Fruit fly (Drosophila melanogaster): ENCODE results near the gene CG3123.

CG3123 gene

dm6 chr2L:2825406-2825805, at the start of gene CG3123:
CG3123 (minus strand) TSS chr2L:2825506.
- no peak for TF ChIP-seq CTCF (optimal IDR thresholded peaks at IDR 0.05)
- no peak for TF ChIP-seq CG8478 (optimal IDR thresholded peaks at IDR 0.05)

- TF ChIP-seq CG8478 (optimal IDR thresholded peaks at IDR 0.05) (no peak), CTCF (optimal IDR thresholded peaks at IDR 0.05) (no peak)
Measured at dm6 chr2L:2874542-2875194, 49.4 kb upstream of the CG3123 start, which contains the start of gene CG8814. CG8814 (plus strand) TSS chr2L:2874890.

- TF ChIP-seq CG8478 (optimal IDR thresholded peaks at IDR 0.05): no peak
- TF ChIP-seq CTCF (optimal IDR thresholded peaks at IDR 0.05): no peak
Measured at dm6 chr2L:2874185-2874541, 48.9 kb upstream of the CG3123 start, which contains the start of gene Ifrd1. Ifrd1 (minus strand) TSS chr2L:2874489.

dm6 chr2L:2873729-2874127, 48.4 kb upstream of the CG3123 start:
- TF ChIP-seq CG8478 (optimal IDR thresholded peaks at IDR 0.05) (no peak), CTCF (optimal IDR thresholded peaks at IDR 0.05) (no peak)

- TF ChIP-seq CTCF (optimal IDR thresholded peaks at IDR 0.05) (no peak), CG8478 (optimal IDR thresholded peaks at IDR 0.05) (no peak)
Measured at dm6 chr2L:2872968-2873728, 47.8 kb upstream of the CG3123 start.

- TF ChIP-seq CG8478 (optimal IDR thresholded peaks at IDR 0.05) (no peak), CTCF (optimal IDR thresholded peaks at IDR 0.05) (no peak)
Measured at dm6 chr2L:2872309-2872932, 47.1 kb upstream of the CG3123 start.

- no peak for TF ChIP-seq CG8478 (optimal IDR thresholded peaks at IDR 0.05)
- no peak for TF ChIP-seq CTCF (optimal IDR thresholded peaks at IDR 0.05)
Measured at dm6 chr2L:2869008-2869702, 43.8 kb upstream of the CG3123 start, which contains the start of gene CG8813. CG8813 (plus strand) TSS chr2L:2869652.

- TF ChIP-seq CTCF (optimal IDR thresholded peaks at IDR 0.05): no peak
- no peak for TF ChIP-seq CG8478 (optimal IDR thresholded peaks at IDR 0.05)
Measured at dm6 chr2L:2865560-2866309, 40.4 kb upstream of the CG3123 start.

- no peak for TF ChIP-seq CG8478 (optimal IDR thresholded peaks at IDR 0.05)
Measured at dm6 chr2L:2864601-2865000, 39.3 kb upstream of the CG3123 start.

- TF ChIP-seq CTCF (optimal IDR thresholded peaks at IDR 0.05): no peak
- no peak for TF ChIP-seq CG8478 (optimal IDR thresholded peaks at IDR 0.05)
Measured at dm6 chr2L:2862621-2862962, 37.3 kb upstream of the CG3123 start.

dm6 chr2L:2861885-2862620, 36.7 kb upstream of the CG3123 start:
- TF ChIP-seq CTCF (optimal IDR thresholded peaks at IDR 0.05) (no peak), CG8478 (optimal IDR thresholded peaks at IDR 0.05) (no peak)

dm6 chr2L:2861140-2861884, 36.0 kb upstream of the CG3123 start:
- TF ChIP-seq CTCF (optimal IDR thresholded peaks at IDR 0.05) (no peak), CG8478 (optimal IDR thresholded peaks at IDR 0.05) (no peak)

Data from S2 (cell line).